Fruit fly (Drosophila melanogaster) whole organism, embryonic: ENCODE data around the gene CG10581.
A peak's percentile ranks its signal among the peaks of the same experiment; 100 is the strongest.

ENCODE experiments used
- Aef1 ChIP-seq: fragments of 200-800 bp; sonication (Bioruptor generic); IDR thresholded peaks from 3 replicates; pipeline ENCODE4 v1.3.6; 2022; ENCODE audit warnings: missing biosample characterization, missing genetic modification characterization
- CG10321 ChIP-seq: fragments of 200-800 bp; sonication (Bioruptor generic); IDR thresholded peaks from 2 replicates; pipeline ENCODE4 v1.3.6; 2022; ENCODE audit warnings: missing biosample characterization, missing genetic modification characterization
- CG10431 ChIP-seq: fragments of 200-800 bp; sonication (Bioruptor generic); optimal IDR thresholded peaks from 3 replicates; lab custom pipeline; 2018; ENCODE audit warnings: missing biosample characterization, mild to moderate bottlenecking, missing genetic modification characterization
- CG10543 ChIP-seq: fragments of 200-800 bp; sonication (Bioruptor generic); optimal IDR thresholded peaks from 3 replicates; lab custom pipeline; 2017; ENCODE audit warnings: missing biosample characterization, mild to moderate bottlenecking, missing genetic modification characterization, moderate library complexity
- CG11695 ChIP-seq: fragments of 200-800 bp; sonication (Bioruptor generic); IDR thresholded peaks from 3 replicates; pipeline ENCODE4 v1.3.6; 2022; ENCODE audit warnings: missing biosample characterization, missing genetic modification characterization
- CG13287 ChIP-seq: fragments of 200-800 bp; sonication (Bioruptor generic); IDR thresholded peaks from 2 replicates; pipeline ENCODE4 v1.3.6; 2022; ENCODE audit warnings: missing biosample characterization, missing genetic modification characterization; ENCODE audit not compliant: partially characterized antibody
- CG17186 ChIP-seq: fragments of 200-800 bp; sonication (Bioruptor generic); optimal IDR thresholded peaks from 3 replicates; lab custom pipeline; 2017; ENCODE audit warnings: missing biosample characterization, missing genetic modification reagents, missing genetic modification characterization
- CG17385 ChIP-seq: fragments of 200-800 bp; sonication (Bioruptor generic); optimal IDR thresholded peaks from 3 replicates; lab custom pipeline; 2018; ENCODE audit warnings: missing biosample characterization, mild to moderate bottlenecking, missing genetic modification characterization
- CG31441 ChIP-seq: fragments of 200-800 bp; sonication (Bioruptor generic); IDR thresholded peaks from 2 replicates; pipeline ENCODE4 v1.3.6; 2022; ENCODE audit warnings: missing biosample characterization, missing genetic modification characterization
- CG6175 ChIP-seq: fragments of 200-800 bp; sonication (Bioruptor generic); IDR thresholded peaks from 3 replicates; pipeline ENCODE4 v1.3.6; 2022; ENCODE audit warnings: missing biosample characterization, missing genetic modification characterization
- CG6765 ChIP-seq: fragments of 200-800 bp; sonication (Bioruptor generic); optimal IDR thresholded peaks from 3 replicates; lab custom pipeline; 2017; ENCODE audit warnings: missing biosample characterization, mild to moderate bottlenecking, missing genetic modification characterization
- CG7786 ChIP-seq: fragments of 200-800 bp; sonication (Bioruptor generic); optimal IDR thresholded peaks from 2 replicates; lab custom pipeline; 2016; ENCODE audit warnings: missing biosample characterization, missing genetic modification characterization
- CG7987 ChIP-seq: fragments of 200-800 bp; sonication (Bioruptor generic); optimal IDR thresholded peaks from 2 replicates; lab custom pipeline; 2018; ENCODE audit warnings: missing biosample characterization, mild to moderate bottlenecking, missing genetic modification characterization, moderate library complexity
- D ChIP-seq, 2 experiments: fragments of 200-800 bp in 1 of 2; fragments of >200 bp in 1 of 2; sonication (Bioruptor generic) in 1 of 2; optimal IDR thresholded peaks; 2 replicates in 1 of 2; 3 replicates in 1 of 2; lab custom pipeline; 2017; ENCODE audit warnings: mild to moderate bottlenecking in 1 of 2, missing biosample characterization in 1 of 2, missing genetic modification characterization in 1 of 2, missing genetic modification reagents in 1 of 2
- D19B ChIP-seq: fragments of 200-800 bp; sonication (Bioruptor generic); optimal IDR thresholded peaks from 2 replicates; lab custom pipeline; 2017; ENCODE audit warnings: missing biosample characterization, mild to moderate bottlenecking, missing genetic modification characterization
- Dad ChIP-seq: fragments of 200-800 bp; sonication (Bioruptor generic); optimal IDR thresholded peaks from 3 replicates; lab custom pipeline; 2016; ENCODE audit warnings: missing biosample characterization, missing genetic modification characterization
- Dbx ChIP-seq: fragments of 200-800 bp; sonication (Bioruptor generic); IDR thresholded peaks from 3 replicates; pipeline ENCODE4 v1.3.6; 2022; ENCODE audit warnings: missing biosample characterization, missing genetic modification characterization
- Dip3 ChIP-seq: fragments of 200-800 bp; sonication (Bioruptor generic); optimal IDR thresholded peaks from 3 replicates; lab custom pipeline; 2016; ENCODE audit warnings: missing biosample characterization, missing genetic modification characterization
- ERR ChIP-seq: fragments of 200-800 bp; sonication (Bioruptor generic); optimal IDR thresholded peaks from 2 replicates; lab custom pipeline; 2016; ENCODE audit warnings: missing biosample characterization, missing genetic modification characterization
- HLHmδ ChIP-seq: fragments of 200-800 bp; sonication (Bioruptor generic); optimal IDR thresholded peaks from 2 replicates; lab custom pipeline; 2018; ENCODE audit warnings: missing biosample characterization, mild to moderate bottlenecking, missing genetic modification characterization, moderate library complexity
- HmgD ChIP-seq: fragments of 200-800 bp; sonication (Bioruptor generic); optimal IDR thresholded peaks from 3 replicates; lab custom pipeline; 2016; ENCODE audit warnings: missing biosample characterization, missing genetic modification characterization
- Kr ChIP-seq: fragments of 200-800 bp; sonication (Bioruptor generic); optimal IDR thresholded peaks from 2 replicates; lab custom pipeline; 2017; ENCODE audit warnings: missing biosample characterization, mild to moderate bottlenecking, missing genetic modification characterization
- NfI ChIP-seq: fragments of 200-800 bp; sonication (Bioruptor generic); optimal IDR thresholded peaks from 3 replicates; lab custom pipeline; 2018; ENCODE audit warnings: missing biosample characterization, mild to moderate bottlenecking, missing genetic modification characterization, moderate library complexity
- Oaz ChIP-seq: fragments of 200-800 bp; sonication (Bioruptor generic); IDR thresholded peaks from 2 replicates; pipeline ENCODE4 v1.3.6; 2022; ENCODE audit warnings: missing biosample characterization, missing genetic modification characterization
- Sox100B ChIP-seq: fragments of 200-800 bp; sonication (Bioruptor generic); optimal IDR thresholded peaks from 3 replicates; lab custom pipeline; 2018; ENCODE audit warnings: missing biosample characterization, mild to moderate bottlenecking, missing genetic modification characterization
- Trl ChIP-seq, 3 experiments: fragments of >200 bp in 2 of 3; fragments of 200-800 bp in 1 of 3; sonication (Bioruptor generic) in 1 of 3; optimal IDR thresholded peaks; 2 replicates in 1 of 3; 3 replicates in 2 of 3; lab custom pipeline; 2016 to 2017; ENCODE audit warnings: missing biosample characterization in 1 of 3, missing genetic modification characterization in 1 of 3
- YL-1 ChIP-seq: fragments of 200-800 bp; sonication (Bioruptor generic); optimal IDR thresholded peaks from 3 replicates; lab custom pipeline; 2017; ENCODE audit warnings: missing biosample characterization, mild to moderate bottlenecking, missing genetic modification characterization
- aop ChIP-seq: fragments of 200-800 bp; sonication (Bioruptor generic); IDR thresholded peaks from 2 replicates; pipeline ENCODE4 v1.3.6; 2022; ENCODE audit warnings: missing biosample characterization, missing genetic modification characterization
- ara ChIP-seq: fragments of 200-800 bp; sonication (Bioruptor generic); IDR thresholded peaks from 2 replicates; pipeline ENCODE4 v1.3.6; 2022; ENCODE audit warnings: missing biosample characterization, missing genetic modification characterization
- ash1 ChIP-seq: fragments of 200-800 bp; sonication (Bioruptor generic); optimal IDR thresholded peaks from 2 replicates; lab custom pipeline; 2018; ENCODE audit warnings: missing biosample characterization, mild to moderate bottlenecking, missing genetic modification characterization
- bigmax ChIP-seq: fragments of 200-800 bp; sonication (Bioruptor generic); optimal IDR thresholded peaks from 2 replicates; lab custom pipeline; 2018; ENCODE audit warnings: missing biosample characterization, mild to moderate bottlenecking, missing genetic modification characterization
- crp ChIP-seq, 2 experiments: fragments of 200-800 bp; sonication (Bioruptor generic); optimal IDR thresholded peaks; 2 replicates in 1 of 2; 3 replicates in 1 of 2; lab custom pipeline; 2017; ENCODE audit warnings: missing biosample characterization in 2 of 2, missing genetic modification characterization in 2 of 2, mild to moderate bottlenecking in 1 of 2, moderate library complexity in 1 of 2
- ems ChIP-seq: fragments of 200-800 bp; sonication (Bioruptor generic); optimal IDR thresholded peaks from 3 replicates; lab custom pipeline; 2016; ENCODE audit warnings: missing biosample characterization, missing genetic modification characterization
- ftz-f1 ChIP-seq: fragments of 200-800 bp; sonication (Bioruptor generic); optimal IDR thresholded peaks from 2 replicates; lab custom pipeline; 2016; ENCODE audit warnings: missing biosample characterization, missing genetic modification characterization
- fu2 ChIP-seq: fragments of 200-800 bp; sonication (Bioruptor generic); optimal IDR thresholded peaks from 2 replicates; lab custom pipeline; 2016; ENCODE audit warnings: missing biosample characterization, missing genetic modification characterization
- gt ChIP-seq: fragments of 200-800 bp; sonication (Bioruptor generic); IDR thresholded peaks from 2 replicates; pipeline ENCODE4 v1.3.6; 2022; ENCODE audit warnings: missing biosample characterization, missing genetic modification characterization
- h ChIP-seq: fragments of >200 bp; optimal IDR thresholded peaks from 2 replicates; lab custom pipeline; 2017
- ham ChIP-seq: fragments of 200-800 bp; sonication (Bioruptor generic); IDR thresholded peaks from 2 replicates; pipeline ENCODE4 v1.3.6; 2022; ENCODE audit warnings: missing biosample characterization, missing genetic modification characterization
- hth ChIP-seq: fragments of >200 bp; optimal IDR thresholded peaks from 2 replicates; lab custom pipeline; 2017; ENCODE audit warnings: inconsistent platforms
- ind ChIP-seq: fragments of 200-800 bp; sonication (Bioruptor generic); optimal IDR thresholded peaks from 3 replicates; lab custom pipeline; 2016; ENCODE audit warnings: missing biosample characterization, missing genetic modification characterization
- nmo ChIP-seq: fragments of 200-800 bp; sonication (Bioruptor generic); optimal IDR thresholded peaks from 2 replicates; lab custom pipeline; 2018; ENCODE audit warnings: missing biosample characterization, mild to moderate bottlenecking, missing genetic modification characterization, moderate library complexity
- pho ChIP-seq: fragments of 200-800 bp; sonication (Bioruptor generic); optimal IDR thresholded peaks from 2 replicates; lab custom pipeline; 2016; ENCODE audit warnings: missing biosample characterization, missing genetic modification characterization
- pum ChIP-seq: fragments of 200-800 bp; sonication (Bioruptor generic); optimal IDR thresholded peaks from 2 replicates; lab custom pipeline; 2016; ENCODE audit warnings: missing biosample characterization, missing genetic modification characterization
- pzg ChIP-seq: fragments of 200-800 bp; sonication (Bioruptor generic); optimal IDR thresholded peaks from 3 replicates; lab custom pipeline; 2018; ENCODE audit warnings: missing biosample characterization, mild to moderate bottlenecking, missing genetic modification characterization, moderate library complexity
- seq ChIP-seq: fragments of 200-800 bp; sonication (Bioruptor generic); IDR thresholded peaks from 2 replicates; pipeline ENCODE4 v1.3.6; 2022; ENCODE audit warnings: missing biosample characterization, missing genetic modification characterization
- sqz ChIP-seq: fragments of 200-800 bp; sonication (Bioruptor generic); optimal IDR thresholded peaks from 3 replicates; lab custom pipeline; 2018; ENCODE audit warnings: missing biosample characterization, mild to moderate bottlenecking, missing genetic modification characterization
- trh ChIP-seq: fragments of 200-800 bp; sonication (Bioruptor generic); optimal IDR thresholded peaks from 2 replicates; lab custom pipeline; 2016; ENCODE audit warnings: missing biosample characterization, missing genetic modification characterization
- zen2 ChIP-seq: fragments of 200-800 bp; sonication (Bioruptor generic); IDR thresholded peaks from 3 replicates; pipeline ENCODE4 v1.3.6; 2022; ENCODE audit warnings: missing biosample characterization, missing genetic modification characterization; ENCODE audit not compliant: partially characterized antibody
- zfh1 ChIP-seq: fragments of 200-800 bp; sonication (Bioruptor generic); IDR thresholded peaks from 3 replicates; pipeline ENCODE4 v1.3.6; 2022; ENCODE audit warnings: missing biosample characterization, missing genetic modification characterization

Gene CG10581

DNA sequence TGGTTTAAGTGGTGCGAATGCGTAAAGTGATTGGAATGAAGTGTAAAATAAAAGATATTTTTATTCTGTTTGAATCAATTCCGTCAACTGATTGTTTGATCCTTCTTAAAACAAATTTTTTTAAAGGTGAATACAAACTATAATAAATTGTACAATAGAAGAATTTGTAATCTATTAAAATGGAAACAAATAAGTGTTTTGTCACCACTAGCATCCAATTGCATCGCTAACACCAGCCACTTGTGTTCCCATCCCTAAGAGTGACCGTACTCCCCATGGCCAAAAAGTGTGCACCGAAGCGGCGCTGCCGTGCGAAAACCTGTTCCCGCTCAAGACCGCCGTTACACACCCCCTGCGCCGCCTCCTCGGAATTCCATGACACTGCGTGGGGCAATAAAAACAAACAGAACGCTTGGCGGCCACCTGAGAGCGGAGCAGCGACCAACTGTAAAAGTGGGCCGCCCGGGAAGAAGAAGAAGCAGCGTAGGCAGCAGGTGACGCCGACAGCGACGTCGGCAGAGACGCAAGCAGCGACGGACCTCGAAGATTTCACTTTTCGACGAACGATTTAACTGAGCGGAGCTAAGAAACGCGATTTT is 6.2 kb downstream of the CG10581 start, which contains the start of gene Pdss2 (continued):
- peak; percentile 69 for TF ChIP-seq NfI (GFP tag; lab: Kevin White, UChicago)
- 0 out of 2 replicates have a peak, but pooled peaks have one; percentile 5 for TF ChIP-seq ham
- TF ChIP-seq Dad = peak; percentile 43
- peak; percentile 36 for TF ChIP-seq trh (GFP tag; lab: Kevin White, UChicago)
- TF ChIP-seq CG10543 (GFP tag; lab: Kevin White, UChicago) = peak; percentile 88
- TF ChIP-seq Dbx = peak; percentile 89
- TF ChIP-seq HmgD = peak; percentile 55
- TF ChIP-seq CG17385 (GFP tag; lab: Kevin White, UChicago) = peak; percentile 98
- TF ChIP-seq YL-1 = peak; percentile 61
- peak; percentile 66 for TF ChIP-seq pzg (GFP tag; lab: Kevin White, UChicago)
- 0 out of 2 replicates have a peak, but pooled peaks have one; percentile 46 for TF ChIP-seq seq
- TF ChIP-seq ERR (GFP tag; lab: Kevin White, UChicago) = peak; percentile 62
- peak; percentile 77 for TF ChIP-seq HLHmδ (GFP tag; lab: Kevin White, UChicago)
- no peak for TF ChIP-seq sqz
- TF ChIP-seq crp (GFP tag; optimal IDR thresholded peaks at IDR 0.05; lab: Kevin White, UChicago) = no peak
- TF ChIP-seq CG13287 (GFP tag; lab: Robert Waterston, UW) = peak; percentile 74
- TF ChIP-seq CG6175 (GFP tag; lab: Robert Waterston, UW) = peak; percentile 92
- peak; percentile 98 for TF ChIP-seq ftz-f1
- TF ChIP-seq CG7987 (GFP tag; lab: Kevin White, UChicago) = peak; percentile 58
- TF ChIP-seq CG17186 = peak; percentile 60
- TF ChIP-seq Kr = no peak
- TF ChIP-seq Oaz = no peak; the same call in 1 of the 2 replicates
- peak; percentile 48; the same call in 1 of the 2 replicates for TF ChIP-seq ara
- TF ChIP-seq zfh1 (GFP tag; lab: Robert Waterston, UW) = peak; percentile 81
- peak; percentile 79 for TF ChIP-seq ind (GFP tag; lab: Kevin White, UChicago)
- no peak for TF ChIP-seq CG10321 (GFP tag; lab: Robert Waterston, UW)
- TF ChIP-seq pho = peak; percentile 82
- TF ChIP-seq Aef1 (GFP tag; lab: Robert Waterston, UW) = peak; percentile 78
- peak; percentile 53 for TF ChIP-seq Sox100B (GFP tag; lab: Kevin White, UChicago)
- peak; percentile 71 for TF ChIP-seq CG7786 (GFP tag; lab: Kevin White, UChicago)
- TF ChIP-seq Trl (optimal IDR thresholded peaks at IDR 0.05; lab: Kevin White, UChicago) = no peak
- peak; percentile 55 for TF ChIP-seq Trl (GFP tag; optimal IDR thresholded peaks at IDR 0.05; lab: Kevin White, UChicago)
- TF ChIP-seq Dip3 = peak; percentile 75
- peak; percentile 45 for TF ChIP-seq D19B (GFP tag; lab: Kevin White, UChicago)
- peak; percentile 45; the same call in 1 of the 2 replicates for TF ChIP-seq aop
- TF ChIP-seq nmo (GFP tag; lab: Kevin White, UChicago) = peak; percentile 80
- peak; percentile 66 for TF ChIP-seq pum (GFP tag; lab: Kevin White, UChicago)
- peak; percentile 50 for TF ChIP-seq CG6765
- TF ChIP-seq CG11695 (GFP tag; lab: Robert Waterston, UW) = peak; percentile 38; the same call in 1 of the 3 replicates
- TF ChIP-seq ash1 (GFP tag; lab: Kevin White, UChicago) = peak; percentile 42
- peak; percentile 68 for TF ChIP-seq CG31441 (GFP tag; lab: Robert Waterston, UW)
- TF ChIP-seq ems (GFP tag; lab: Kevin White, UChicago) = peak; percentile 73
- TF ChIP-seq zen2 (GFP tag; lab: Robert Waterston, UW) = peak; percentile 39; the same call in 1 of the 3 replicates
- peak; percentile 39 for TF ChIP-seq bigmax (GFP tag; lab: Kevin White, UChicago)
- peak; percentile 55; the same call in 1 of the 2 replicates for TF ChIP-seq gt (GFP tag; lab: Robert Waterston, UW)
- peak; percentile 51 for TF ChIP-seq fu2 (GFP tag; lab: Kevin White, UChicago)
- no peak for TF ChIP-seq CG10431 (GFP tag; lab: Kevin White, UChicago)
- no peak for TF ChIP-seq D (optimal IDR thresholded peaks at IDR 0.05; lab: Kevin White, UChicago)
- TF ChIP-seq D (GFP tag; optimal IDR thresholded peaks at IDR 0.05; lab: Kevin White, UChicago) = peak; percentile 1
- no peak for TF ChIP-seq h (lab: Kevin White, UChicago)
- no peak for TF ChIP-seq hth (lab: Kevin White, UChicago)
